Fruit fly (Drosophila melanogaster) whole organism, prepupa: Measurements from ENCODE around the gene CG3823.

ENCODE experiments used
- Blimp-1 ChIP-seq: fragments of 200-800 bp; sonication (Bioruptor generic); optimal IDR thresholded peaks from 3 replicates; lab custom pipeline; 2017; ENCODE audit warnings: missing biosample characterization, missing genetic modification characterization, mild to moderate bottlenecking, moderate library complexity, missing genetic modification reagents
- CG11294 ChIP-seq: fragments of 200-800 bp; sonication (Bioruptor generic); IDR thresholded peaks from 2 replicates; pipeline ENCODE4 v1.3.6; 2022; ENCODE audit warnings: missing biosample characterization, missing genetic modification characterization
- CG11762 ChIP-seq: fragments of 200-800 bp; sonication (Bioruptor generic); optimal IDR thresholded peaks from 3 replicates; lab custom pipeline; 2016; ENCODE audit warnings: missing biosample characterization, missing genetic modification characterization; ENCODE audit not compliant: insufficient read depth
- CG11902 ChIP-seq: fragments of 200-800 bp; sonication (Bioruptor generic); optimal IDR thresholded peaks from 3 replicates; lab custom pipeline; 2016; ENCODE audit warnings: missing biosample characterization, missing genetic modification characterization
- CG15336 ChIP-seq: fragments of 200-800 bp; sonication (Bioruptor generic); IDR thresholded peaks from 2 replicates; pipeline ENCODE4 v1.3.6; 2022; ENCODE audit warnings: missing biosample characterization, missing genetic modification characterization
- CG16779 ChIP-seq: fragments of 200-800 bp; sonication (Bioruptor generic); optimal IDR thresholded peaks from 3 replicates; lab custom pipeline; 2017; ENCODE audit warnings: missing biosample characterization, mild to moderate bottlenecking, missing genetic modification characterization
- CG3032 ChIP-seq: fragments of 200-800 bp; optimal IDR thresholded peaks from 2 replicates; lab custom pipeline; 2019; ENCODE audit warnings: missing biosample characterization, mild to moderate bottlenecking, missing genetic modification characterization, moderate library complexity
- CG32006 ChIP-seq: fragments of 200-800 bp; sonication (Bioruptor generic); optimal IDR thresholded peaks from 3 replicates; lab custom pipeline; 2017; ENCODE audit warnings: missing biosample characterization, mild to moderate bottlenecking, missing genetic modification characterization
- CG6163 ChIP-seq: fragments of 200-800 bp; sonication (Bioruptor generic); IDR thresholded peaks from 3 replicates; pipeline ENCODE4 v1.3.6; 2022; ENCODE audit warnings: missing biosample characterization, missing genetic modification characterization
- CG6792 ChIP-seq: fragments of 200-800 bp; sonication (Bioruptor generic); optimal IDR thresholded peaks from 3 replicates; lab custom pipeline; 2016; ENCODE audit warnings: missing biosample characterization, missing genetic modification characterization
- CG6808 ChIP-seq: fragments of 200-800 bp; sonication (Bioruptor generic); optimal IDR thresholded peaks from 3 replicates; lab custom pipeline; 2017; ENCODE audit warnings: missing biosample characterization, missing genetic modification characterization, mild to moderate bottlenecking, moderate library complexity, missing genetic modification reagents
- CG7368 ChIP-seq: fragments of 200-800 bp; sonication (Bioruptor generic); optimal IDR thresholded peaks from 3 replicates; lab custom pipeline; 2016; ENCODE audit warnings: missing biosample characterization, missing genetic modification characterization
- CG8119 ChIP-seq: fragments of 200-800 bp; sonication (Bioruptor generic); IDR thresholded peaks from 3 replicates; pipeline ENCODE4 v1.3.6; 2022; ENCODE audit warnings: missing biosample characterization, missing genetic modification characterization
- Eip75B ChIP-seq: fragments of 200-800 bp; sonication (Bioruptor generic); optimal IDR thresholded peaks from 3 replicates; lab custom pipeline; 2016; ENCODE audit warnings: missing biosample characterization, missing genetic modification characterization
- Eip78C ChIP-seq: fragments of 200-800 bp; sonication (Bioruptor generic); peaks from one replicate; lab custom pipeline; 2016; ENCODE audit warnings: missing biosample characterization, missing genetic modification characterization
- Eip93F ChIP-seq: fragments of 200-800 bp; sonication (Bioruptor generic); optimal IDR thresholded peaks from 2 replicates; lab custom pipeline; 2016; ENCODE audit warnings: missing biosample characterization, mild to moderate bottlenecking, missing genetic modification characterization
- Ets21C ChIP-seq: fragments of 200-800 bp; sonication (Bioruptor generic); optimal IDR thresholded peaks from 3 replicates; lab custom pipeline; 2016; ENCODE audit warnings: missing biosample characterization, missing genetic modification characterization
- Ets96B ChIP-seq: fragments of 200-800 bp; optimal IDR thresholded peaks from 2 replicates; lab custom pipeline; 2019; ENCODE audit warnings: missing biosample characterization, mild to moderate bottlenecking, missing genetic modification characterization, moderate library complexity
- Gug ChIP-seq: fragments of 200-800 bp; sonication (Bioruptor generic); IDR thresholded peaks from 2 replicates; pipeline ENCODE4 v1.3.6; 2022; ENCODE audit warnings: missing biosample characterization, missing genetic modification characterization
- Hr38 ChIP-seq: sonication (Bioruptor generic); optimal IDR thresholded peaks from 2 replicates; lab custom pipeline; 2016; ENCODE audit warnings: missing biosample characterization, missing genetic modification characterization
- Hr39 ChIP-seq: fragments of 200-800 bp; sonication (Bioruptor generic); optimal IDR thresholded peaks from 2 replicates; lab custom pipeline; 2016; ENCODE audit warnings: missing biosample characterization, missing genetic modification characterization
- Hr4 ChIP-seq: fragments of 200-800 bp; sonication (Bioruptor generic); optimal IDR thresholded peaks from 3 replicates; lab custom pipeline; 2016; ENCODE audit warnings: missing biosample characterization, missing genetic modification characterization
- Met ChIP-seq: fragments of 200-800 bp; sonication (Bioruptor generic); optimal IDR thresholded peaks from 3 replicates; lab custom pipeline; 2016; ENCODE audit warnings: missing biosample characterization, missing genetic modification characterization
- OdsH ChIP-seq: fragments of 200-800 bp; sonication (Bioruptor generic); optimal IDR thresholded peaks from 3 replicates; lab custom pipeline; 2016; ENCODE audit warnings: missing biosample characterization, missing genetic modification characterization
- Smox ChIP-seq: fragments of 200-800 bp; sonication (Bioruptor generic); optimal IDR thresholded peaks from 3 replicates; lab custom pipeline; 2016; ENCODE audit warnings: missing biosample characterization, missing genetic modification characterization
- Sox102F ChIP-seq: fragments of 200-800 bp; sonication (Bioruptor generic); optimal IDR thresholded peaks from 2 replicates; lab custom pipeline; 2016; ENCODE audit warnings: missing biosample characterization, mild to moderate bottlenecking, missing genetic modification characterization
- Sox14 ChIP-seq: fragments of 200-800 bp; sonication (Bioruptor generic); optimal IDR thresholded peaks from 3 replicates; lab custom pipeline; 2016; ENCODE audit warnings: missing biosample characterization, missing genetic modification characterization
- dsx ChIP-seq: fragments of 200-800 bp; optimal IDR thresholded peaks from 3 replicates; lab custom pipeline; 2019; ENCODE audit warnings: missing biosample characterization, mild to moderate bottlenecking, missing genetic modification characterization, moderate library complexity; ENCODE audit not compliant: poor library complexity, severe bottlenecking
- eg ChIP-seq: fragments of 200-800 bp; sonication (Bioruptor generic); IDR thresholded peaks from 3 replicates; pipeline ENCODE4 v1.3.6; 2022; ENCODE audit warnings: missing biosample characterization, missing genetic modification characterization
- esn ChIP-seq: fragments of 200-800 bp; sonication (Bioruptor generic); optimal IDR thresholded peaks from 2 replicates; lab custom pipeline; 2016; ENCODE audit warnings: missing biosample characterization, mild to moderate bottlenecking, missing genetic modification characterization, moderate library complexity
- fd59A ChIP-seq: fragments of 200-800 bp; sonication (Bioruptor generic); optimal IDR thresholded peaks from 2 replicates; lab custom pipeline; 2017; ENCODE audit warnings: missing biosample characterization, mild to moderate bottlenecking, missing genetic modification characterization, missing genetic modification reagents
- fd85E ChIP-seq: fragments of 200-800 bp; sonication (Bioruptor generic); optimal IDR thresholded peaks from 3 replicates; lab custom pipeline; 2016; ENCODE audit warnings: missing biosample characterization, missing genetic modification characterization
- lz ChIP-seq: fragments of 200-800 bp; sonication (Bioruptor generic); optimal IDR thresholded peaks from 3 replicates; lab custom pipeline; 2016; ENCODE audit warnings: missing biosample characterization, missing genetic modification characterization
- net ChIP-seq: fragments of 200-800 bp; sonication (Bioruptor generic); optimal IDR thresholded peaks from 3 replicates; lab custom pipeline; 2016; ENCODE audit warnings: missing biosample characterization, missing genetic modification characterization
- pdm3 ChIP-seq: fragments of 200-800 bp; sonication (Bioruptor generic); optimal IDR thresholded peaks from 3 replicates; lab custom pipeline; 2016; ENCODE audit warnings: missing biosample characterization, missing genetic modification characterization
- salr ChIP-seq, 2 experiments: fragments of 200-800 bp; sonication (Bioruptor generic); optimal IDR thresholded peaks; 3 replicates each; lab custom pipeline; 2016 to 2018; ENCODE audit warnings: missing biosample characterization in 2 of 2, missing genetic modification characterization in 2 of 2, mild to moderate bottlenecking in 1 of 2
- spab ChIP-seq: fragments of 200-800 bp; sonication (Bioruptor generic); optimal IDR thresholded peaks from 2 replicates; lab custom pipeline; 2017; ENCODE audit warnings: missing biosample characterization, mild to moderate bottlenecking, missing genetic modification characterization, missing genetic modification reagents
- ss ChIP-seq, 2 experiments: fragments of 200-800 bp; sonication (Bioruptor generic); optimal IDR thresholded peaks; 2 replicates in 1 of 2; 3 replicates in 1 of 2; lab custom pipeline; 2017 to 2018; ENCODE audit warnings: mild to moderate bottlenecking in 2 of 2, missing biosample characterization in 2 of 2, missing genetic modification characterization in 2 of 2, moderate library complexity in 1 of 2
- svp ChIP-seq: fragments of 200-800 bp; sonication (Bioruptor generic); peaks from one replicate; lab custom pipeline; 2016; ENCODE audit warnings: missing biosample characterization, missing genetic modification characterization
- vri ChIP-seq: fragments of 200-800 bp; sonication (Bioruptor generic); optimal IDR thresholded peaks from 3 replicates; lab custom pipeline; 2016; ENCODE audit warnings: missing biosample characterization, mild to moderate bottlenecking, missing genetic modification characterization

The CG3823 gene

dm6 chrX:6332988-6333719 is 29.4 kb downstream of the CG3823 start (continued):
- TF ChIP-seq dsx (GFP tag; lab: Kevin White, UChicago) (no peak), Hr4 (peak; percentile 53), Eip78C (GFP tag; lab: Kevin White, UChicago) (peak; percentile 62), fd85E (GFP tag; lab: Kevin White, UChicago) (no peak), Gug (GFP tag; lab: Robert Waterston, UW) (no peak), CG6792 (peak; percentile 11), OdsH (GFP tag; lab: Kevin White, UChicago) (peak; percentile 41), Met (GFP tag; lab: Kevin White, UChicago) (peak; percentile 10), CG32006 (GFP tag; lab: Kevin White, UChicago) (peak; percentile 63), CG15336 (GFP tag; lab: Robert Waterston, UW) (peak; percentile 41; the same call in 1 of the 2 replicates), CG6808 (peak; percentile 36), Blimp-1 (GFP tag; lab: Kevin White, UChicago) (no peak), Eip75B (GFP tag; lab: Kevin White, UChicago) (peak; percentile 40), eg (peak; percentile 35; the same call in 2 of the 3 replicates), lz (GFP tag; lab: Kevin White, UChicago) (peak; percentile 26), Hr38 (no peak), ss (GFP tag; optimal IDR thresholded peaks at IDR 0.05; lab: Kevin White, UChicago) (peak; percentile 20 to 38), Ets21C (GFP tag; lab: Kevin White, UChicago) (no peak), Sox102F (GFP tag; lab: Kevin White, UChicago) (peak; percentile 23), CG16779 (no peak)

dm6 chrX:6334945-6335344 is 31.2 kb downstream of the CG3823 start:
- TF ChIP-seq CG7368, result no peak
- no peak for TF ChIP-seq ss (GFP tag; optimal IDR thresholded peaks at IDR 0.05; lab: Kevin White, UChicago)
- TF ChIP-seq CG6808, result no peak
- no peak for TF ChIP-seq CG8119 (GFP tag; lab: Robert Waterston, UW)
- TF ChIP-seq Sox102F (GFP tag; lab: Kevin White, UChicago), result no peak
- TF ChIP-seq CG6792, result no peak
- no peak for TF ChIP-seq Ets96B (tag; lab: Kevin White, UChicago)
- no peak for TF ChIP-seq svp (GFP tag; lab: Kevin White, UChicago)
- no peak for TF ChIP-seq OdsH (GFP tag; lab: Kevin White, UChicago)
- TF ChIP-seq Eip75B (GFP tag; lab: Kevin White, UChicago), result no peak
- no peak for TF ChIP-seq salr (GFP tag; optimal IDR thresholded peaks at IDR 0.05; lab: Kevin White, UChicago)
- no peak for TF ChIP-seq Eip78C (GFP tag; lab: Kevin White, UChicago)
- no peak for TF ChIP-seq pdm3 (GFP tag; lab: Kevin White, UChicago)
- TF ChIP-seq lz (GFP tag; lab: Kevin White, UChicago), result no peak
- no peak for TF ChIP-seq spab

- TF ChIP-seq svp (GFP tag; lab: Kevin White, UChicago) (peak; percentile 75), vri (GFP tag; lab: Kevin White, UChicago) (peak; percentile 16), net (GFP tag; lab: Kevin White, UChicago) (no peak)
These were observed 33.9 kb downstream of the CG3823 start, which contains the start of gene CG3842 for dm6 chrX:6337702-6338101. Gene CG3842, plus strand, starts transcription at chrX:6337762.

- peak; percentile 76 for TF ChIP-seq esn
- peak; percentile 82 for TF ChIP-seq Eip78C (GFP tag; lab: Kevin White, UChicago)
- TF ChIP-seq CG11902 (GFP tag; lab: Kevin White, UChicago), result no peak
- no peak for TF ChIP-seq CG11762
- TF ChIP-seq CG3032 (tag; lab: Kevin White, UChicago), result peak; percentile 65
- peak; percentile 63 for TF ChIP-seq Hr39 (GFP tag; lab: Kevin White, UChicago)
- TF ChIP-seq CG15336 (GFP tag; lab: Robert Waterston, UW), result peak; percentile 32; the same call in 1 of the 2 replicates
- peak; percentile 63 for TF ChIP-seq CG6163 (GFP tag; lab: Robert Waterston, UW)
- TF ChIP-seq OdsH (GFP tag; lab: Kevin White, UChicago), result peak; percentile 54
- peak; percentile 64 for TF ChIP-seq pdm3 (GFP tag; lab: Kevin White, UChicago)
- peak; percentile 59 for TF ChIP-seq fd59A (GFP tag; lab: Kevin White, UChicago)
- peak; percentile 79 for TF ChIP-seq CG32006 (GFP tag; lab: Kevin White, UChicago)
- peak; percentile 70 for TF ChIP-seq Met (GFP tag; lab: Kevin White, UChicago)
- peak; percentile 56 for TF ChIP-seq CG11294 (GFP tag; lab: Robert Waterston, UW)
- peak; percentile 27 for TF ChIP-seq dsx (GFP tag; lab: Kevin White, UChicago)
- no peak for TF ChIP-seq Eip93F (GFP tag; lab: Kevin White, UChicago)
- peak; percentile 57 for TF ChIP-seq Smox (GFP tag; lab: Kevin White, UChicago)
- peak; percentile 79 for TF ChIP-seq Sox14 (GFP tag; lab: Kevin White, UChicago)
- TF ChIP-seq CG8119 (GFP tag; lab: Robert Waterston, UW), result peak; percentile 47; the same call in 2 of the 3 replicates
These were observed 35.2 kb downstream of the CG3823 start for dm6 chrX:6338738-6339614.
